Worm (Caenorhabditis elegans) whole organism, L2 larva: Measurements from ENCODE around the gene ztf-27.

Source experiments
- nhr-77 ChIP-seq: fragments of 150-350 bp; optimal IDR thresholded peaks from 2 replicates; lab custom pipeline; 2014; ENCODE audit warnings: missing biosample characterization, missing genetic modification characterization
- skn-1 ChIP-seq: sonication (generic microtip); optimal IDR thresholded peaks from 2 replicates; lab custom pipeline; 2017; ENCODE audit warnings: missing biosample characterization, missing genetic modification characterization

- TF ChIP-seq skn-1 (tag; lab: Kevin White, UChicago) (no peak), nhr-77 (tag; lab: Kevin White, UChicago) (no peak)
Observed at ce11 chrII:10374776-10375175, 10.4 kb upstream of the ztf-27 start.
